Worm (Caenorhabditis elegans): ENCODE measurements around the gene F47B10.5.

Gene F47B10.5

ce11 chrX:10864322-10864721, 26.0 kb downstream of the F47B10.5 start, which contains the start of gene pgp-8:
TSS of gene pgp-8 (minus strand) at chrX:10864422.
- TF ChIP-seq lir-1 (GFP tag; conservative IDR thresholded peaks at IDR 0.05) (no peak), nhr-80 (tag; optimal IDR thresholded peaks at IDR 0.05) (peak; percentile 12)

- TF ChIP-seq attf-5 (GFP tag; optimal IDR thresholded peaks at IDR 0.05): no peak
- no peak for TF ChIP-seq lin-40 (tag; optimal IDR thresholded peaks at IDR 0.05)
- no peak for TF ChIP-seq akir-1 (GFP tag; optimal IDR thresholded peaks at IDR 0.05)
- TF ChIP-seq bed-1 (GFP tag; IDR thresholded peaks at IDR 0.05): no peak
- TF ChIP-seq nhr-179 (tag; optimal IDR thresholded peaks at IDR 0.05): no peak
- no peak for TF ChIP-seq D2030.7 (GFP tag; IDR thresholded peaks at IDR 0.05)
- no peak for TF ChIP-seq F57A8.1 (GFP tag; optimal IDR thresholded peaks at IDR 0.05)
- no peak for TF ChIP-seq mes-4 (tag; optimal IDR thresholded peaks at IDR 0.05)
- no peak for TF ChIP-seq F57C9.4 (tag; optimal IDR thresholded peaks at IDR 0.05)
- TF ChIP-seq F10E7.11 (tag; optimal IDR thresholded peaks at IDR 0.05): no peak
- TF ChIP-seq attf-6 (GFP tag; IDR thresholded peaks at IDR 0.05): no peak
- TF ChIP-seq madf-8 (GFP tag; conservative IDR thresholded peaks at IDR 0.05): no peak
- no peak for TF ChIP-seq ama-1 (optimal IDR thresholded peaks at IDR 0.05)
- TF ChIP-seq ama-1 (GFP tag; optimal IDR thresholded peaks at IDR 0.05): no peak
Observed at ce11 chrX:10862582-10862981, 27.8 kb downstream of the F47B10.5 start.

- no peak for TF ChIP-seq Y56A3A.18 (GFP tag; IDR thresholded peaks at IDR 0.05)
- TF ChIP-seq cebp-2 (GFP tag; IDR thresholded peaks at IDR 0.05): no peak
- no peak for TF ChIP-seq madf-6 (GFP tag; IDR thresholded peaks at IDR 0.05)
- TF ChIP-seq ceh-79 (tag; optimal IDR thresholded peaks at IDR 0.05): no peak
- no peak for TF ChIP-seq hmg-1.2 (GFP tag; IDR thresholded peaks at IDR 0.05)
- TF ChIP-seq ztf-18 (tag; optimal IDR thresholded peaks at IDR 0.05): no peak
- no peak for TF ChIP-seq madf-10 (tag; optimal IDR thresholded peaks at IDR 0.05)
- no peak for TF ChIP-seq lag-1 (GFP tag; IDR thresholded peaks at IDR 0.05)
- no peak for TF ChIP-seq bed-2 (GFP tag; IDR thresholded peaks at IDR 0.05)
- no peak for TF ChIP-seq nfyb-1 (GFP tag; IDR thresholded peaks at IDR 0.05)
- TF ChIP-seq attf-6 (GFP tag; IDR thresholded peaks at IDR 0.05): no peak
- no peak for TF ChIP-seq ceh-58 (GFP tag; IDR thresholded peaks at IDR 0.05)
- TF ChIP-seq repo-1 (tag; optimal IDR thresholded peaks at IDR 0.05): no peak
- TF ChIP-seq zfh-2 (GFP tag; conservative IDR thresholded peaks at IDR 0.05): no peak
- no peak for TF ChIP-seq let-607 (tag; optimal IDR thresholded peaks at IDR 0.05)
- no peak for TF ChIP-seq egrh-3 (GFP tag; IDR thresholded peaks at IDR 0.05)
Observed at ce11 chrX:10861673-10862072, 28.7 kb downstream of the F47B10.5 start.

ce11 chrX:10859622-10860021, 30.7 kb downstream of the F47B10.5 start:
- no peak for TF ChIP-seq tbx-9 (tag; optimal IDR thresholded peaks at IDR 0.05; ENCODE audit: borderline replicate concordance)
- TF ChIP-seq xnd-1 (tag; optimal IDR thresholded peaks at IDR 0.05): no peak
- no peak for TF ChIP-seq egrh-3 (GFP tag; IDR thresholded peaks at IDR 0.05)
- TF ChIP-seq repo-1 (tag; optimal IDR thresholded peaks at IDR 0.05): no peak
- TF ChIP-seq D2030.7 (GFP tag; IDR thresholded peaks at IDR 0.05): no peak
- TF ChIP-seq ztf-3 (GFP tag; optimal IDR thresholded peaks at IDR 0.05): no peak
- TF ChIP-seq lsl-1 (GFP tag; optimal IDR thresholded peaks at IDR 0.05): no peak
- no peak for TF ChIP-seq F23B12.7 (tag; optimal IDR thresholded peaks at IDR 0.05; ENCODE audit: insufficient read depth)
- TF ChIP-seq nfya-1 (tag; optimal IDR thresholded peaks at IDR 0.05; ENCODE audit: borderline replicate concordance, insufficient read depth): no peak
- no peak for TF ChIP-seq madf-3 (GFP tag; IDR thresholded peaks at IDR 0.05)
- TF ChIP-seq let-526 (GFP tag; IDR thresholded peaks at IDR 0.05): no peak

Data from whole organism, young adult.